Worm (Caenorhabditis elegans): ENCODE measurements around the gene pmk-3.

- no peak for TF ChIP-seq lin-35 (GFP tag; optimal IDR thresholded peaks at IDR 0.05)
- no peak for TF ChIP-seq ceh-90 (tag; optimal IDR thresholded peaks at IDR 0.05)
- TF ChIP-seq nhr-237 (tag; optimal IDR thresholded peaks at IDR 0.05), result no peak
- TF ChIP-seq mdl-1 (tag; optimal IDR thresholded peaks at IDR 0.05), result no peak
- TF ChIP-seq lir-3 (tag; optimal IDR thresholded peaks at IDR 0.05; ENCODE audit: poor library complexity), result no peak
- TF ChIP-seq ztf-4 (tag; optimal IDR thresholded peaks at IDR 0.05), result no peak
- TF ChIP-seq ceh-82 (tag; optimal IDR thresholded peaks at IDR 0.05), result no peak
- TF ChIP-seq jun-1 (tag; optimal IDR thresholded peaks at IDR 0.05), result no peak
Measured at ce11 chrIV:8175686-8176532, 36.9 kb downstream of the pmk-3 start, which contains the start of gene pct-1.

Data from whole organism, L1 larva.